Worm (Caenorhabditis elegans) whole organism, L1 larva: Measurements from ENCODE around the gene C28A5.1.

Source experiments
- C16A3.4 ChIP-seq: fragments of 150-350 bp; optimal IDR thresholded peaks from 2 replicates; lab custom pipeline; 2014; ENCODE audit warnings: missing biosample characterization, missing genetic modification characterization
- F16B12.6 ChIP-seq: fragments of 150-350 bp; optimal IDR thresholded peaks from 2 replicates; lab custom pipeline; 2014; ENCODE audit warnings: missing biosample characterization, missing genetic modification characterization
- ama-1 ChIP-seq: fragments of 150-350 bp; optimal IDR thresholded peaks from 2 replicates; lab custom pipeline; 2014
- blmp-1 ChIP-seq: fragments of 150-350 bp; optimal IDR thresholded peaks from 2 replicates; lab custom pipeline; 2014; ENCODE audit warnings: missing biosample characterization, missing genetic modification characterization
- ceh-90 ChIP-seq: sonication (generic microtip); optimal IDR thresholded peaks from 2 replicates; lab custom pipeline; 2016; ENCODE audit warnings: missing genetic modification characterization, missing compliant biosample characterization
- dpl-1 ChIP-seq, 3 experiments: fragments of 150-350 bp in 2 of 3; sonication (generic microtip) in 1 of 3; optimal IDR thresholded peaks; 2 replicates each; lab custom pipeline; 2014 to 2017; ENCODE audit warnings: missing biosample characterization in 3 of 3, missing genetic modification characterization in 3 of 3, missing genetic modification reagents in 3 of 3
- dsc-1 ChIP-seq: sonication (generic microtip); optimal IDR thresholded peaks from 2 replicates; lab custom pipeline; 2016; ENCODE audit warnings: mild to moderate bottlenecking, missing genetic modification characterization, missing compliant biosample characterization
- efl-3 ChIP-seq: fragments of 200-800 bp; sonication (Bioruptor generic); optimal IDR thresholded peaks from 2 replicates; lab custom pipeline; 2018; ENCODE audit warnings: mild to moderate bottlenecking, missing genetic modification characterization, missing compliant biosample characterization
- egl-27 ChIP-seq, 2 experiments: fragments of 150-350 bp in 1 of 2; sonication (generic microtip); optimal IDR thresholded peaks; 3 replicates each; lab custom pipeline; 2017 to 2018; ENCODE audit warnings: missing biosample characterization in 2 of 2, missing genetic modification characterization in 2 of 2, missing genetic modification reagents in 2 of 2
- elt-2 ChIP-seq: sonication (generic microtip); optimal IDR thresholded peaks from 2 replicates; lab custom pipeline; 2016; ENCODE audit warnings: missing genetic modification characterization, mild to moderate bottlenecking, inconsistent platforms, missing compliant biosample characterization, missing genetic modification reagents
- elt-3 ChIP-seq, 6 experiments: fragments of 150-350 bp in 1 of 6; sonication (generic microtip); optimal IDR thresholded peaks; 2 replicates each; lab custom pipeline; 2017 to 2018; ENCODE audit warnings: missing biosample characterization in 6 of 6, missing genetic modification characterization in 6 of 6, inconsistent platforms in 1 of 6
- ets-5 ChIP-seq: fragments of 200-800 bp; sonication (Bioruptor generic); IDR thresholded peaks from 2 replicates; pipeline ENCODE4 v1.3.6; 2022; ENCODE audit warnings: missing genetic modification characterization, missing compliant biosample characterization
- fkh-10 ChIP-seq: sonication (generic microtip); optimal IDR thresholded peaks from 2 replicates; lab custom pipeline; 2017; ENCODE audit warnings: missing biosample characterization, missing genetic modification reagents, missing genetic modification characterization
- fos-1 ChIP-seq: fragments of 150-350 bp; optimal IDR thresholded peaks from 2 replicates; lab custom pipeline; 2014; ENCODE audit warnings: missing biosample characterization, missing genetic modification characterization
- grh-1 ChIP-seq: fragments of 200-800 bp; sonication (Bioruptor generic); IDR thresholded peaks from 2 replicates; pipeline ENCODE4 v1.3.6; 2022; ENCODE audit warnings: missing genetic modification reagents, missing genetic modification characterization, missing compliant biosample characterization
- hlh-4 ChIP-seq: sonication (generic microtip); optimal IDR thresholded peaks from 2 replicates; lab custom pipeline; 2016; ENCODE audit warnings: mild to moderate bottlenecking, missing genetic modification characterization, missing compliant biosample characterization
- lin-14 ChIP-seq: fragments of 200-800 bp; sonication (Bioruptor generic); optimal IDR thresholded peaks from 2 replicates; lab custom pipeline; 2018; ENCODE audit warnings: mild to moderate bottlenecking, missing genetic modification characterization, moderate library complexity, missing compliant biosample characterization
- lin-35 ChIP-seq, 2 experiments: fragments of 150-350 bp; optimal IDR thresholded peaks; 2 replicates each; lab custom pipeline; 2014; ENCODE audit warnings: missing biosample characterization in 2 of 2, missing genetic modification characterization in 2 of 2, missing genetic modification reagents in 2 of 2
- lin-39 ChIP-seq: fragments of 150-350 bp; optimal IDR thresholded peaks from 2 replicates; lab custom pipeline; 2014; ENCODE audit warnings: missing biosample characterization, missing genetic modification reagents, missing genetic modification characterization
- mab-9 ChIP-seq: fragments of 200-800 bp; sonication (Bioruptor generic); IDR thresholded peaks from 2 replicates; pipeline ENCODE4 v1.3.6; 2022; ENCODE audit warnings: missing genetic modification reagents, missing genetic modification characterization, missing compliant biosample characterization
- mdl-1 ChIP-seq, 2 experiments: fragments of 150-350 bp; optimal IDR thresholded peaks; 2 replicates each; lab custom pipeline; 2014 to 2017; ENCODE audit warnings: missing biosample characterization in 2 of 2, missing genetic modification characterization in 2 of 2, inconsistent platforms in 1 of 2
- mep-1 ChIP-seq: fragments of 150-350 bp; optimal IDR thresholded peaks from 2 replicates; lab custom pipeline; 2014; ENCODE audit warnings: missing biosample characterization, missing genetic modification characterization
- nhr-11 ChIP-seq: fragments of 150-350 bp; optimal IDR thresholded peaks from 2 replicates; lab custom pipeline; 2014; ENCODE audit warnings: missing biosample characterization, missing genetic modification characterization
- nhr-12 ChIP-seq: sonication (generic microtip); optimal IDR thresholded peaks from 2 replicates; lab custom pipeline; 2017; ENCODE audit warnings: missing biosample characterization, missing genetic modification characterization
- nhr-19 ChIP-seq: fragments of 200-800 bp; sonication (Bioruptor generic); conservative IDR thresholded peaks from 2 replicates; pipeline ENCODE4 v1.3.6; 2022; ENCODE audit warnings: missing genetic modification characterization, missing compliant biosample characterization
- nhr-28 ChIP-seq: fragments of 150-350 bp; optimal IDR thresholded peaks from 2 replicates; lab custom pipeline; 2014; ENCODE audit warnings: missing biosample characterization, missing genetic modification characterization
- nhr-47 ChIP-seq: sonication (generic microtip); optimal IDR thresholded peaks from 2 replicates; lab custom pipeline; 2016; ENCODE audit warnings: mild to moderate bottlenecking, missing genetic modification characterization, moderate library complexity, missing compliant biosample characterization
- nhr-71 ChIP-seq: sonication (generic microtip); optimal IDR thresholded peaks from 2 replicates; lab custom pipeline; 2016; ENCODE audit warnings: mild to moderate bottlenecking, missing genetic modification characterization, moderate library complexity, missing compliant biosample characterization
- nhr-85 ChIP-seq: sonication (generic microtip); peaks from one replicate; lab custom pipeline; 2016; ENCODE audit warnings: missing genetic modification characterization, inconsistent platforms, missing compliant biosample characterization
- nhr-90 ChIP-seq: sonication (generic microtip); optimal IDR thresholded peaks from 2 replicates; lab custom pipeline; 2016; ENCODE audit warnings: mild to moderate bottlenecking, missing genetic modification characterization, missing compliant biosample characterization; ENCODE audit not compliant: poor library complexity
- pax-3 ChIP-seq: fragments of 200-800 bp; sonication (Bioruptor generic); optimal IDR thresholded peaks from 2 replicates; lab custom pipeline; 2018; ENCODE audit warnings: mild to moderate bottlenecking, missing genetic modification characterization, moderate library complexity, missing compliant biosample characterization
- rnt-1 ChIP-seq: sonication (generic microtip); optimal IDR thresholded peaks from 2 replicates; lab custom pipeline; 2016; ENCODE audit warnings: mild to moderate bottlenecking, missing genetic modification characterization, moderate library complexity, missing compliant biosample characterization
- skn-1 ChIP-seq: fragments of 150-350 bp; optimal IDR thresholded peaks from 2 replicates; lab custom pipeline; 2014; ENCODE audit warnings: missing biosample characterization, missing genetic modification characterization
- sox-4 ChIP-seq: sonication (generic microtip); optimal IDR thresholded peaks from 2 replicates; lab custom pipeline; 2016; ENCODE audit warnings: missing genetic modification characterization, missing compliant biosample characterization
- sup-37 ChIP-seq: fragments of 200-800 bp; sonication (Bioruptor generic); optimal IDR thresholded peaks from 2 replicates; lab custom pipeline; 2018; ENCODE audit warnings: mild to moderate bottlenecking, missing genetic modification characterization, missing compliant biosample characterization
- unc-62 ChIP-seq: fragments of 150-350 bp; optimal IDR thresholded peaks from 2 replicates; lab custom pipeline; 2014; ENCODE audit warnings: missing biosample characterization, missing genetic modification reagents, missing genetic modification characterization
- unc-86 ChIP-seq: sonication (generic microtip); optimal IDR thresholded peaks from 2 replicates; lab custom pipeline; 2016; ENCODE audit warnings: missing genetic modification characterization, missing compliant biosample characterization
- vab-15 ChIP-seq: sonication (generic microtip); optimal IDR thresholded peaks from 2 replicates; lab custom pipeline; 2017; ENCODE audit warnings: missing genotype, mild to moderate bottlenecking, missing genetic modification characterization, missing compliant biosample characterization
- xbp-1 ChIP-seq: sonication (generic microtip); optimal IDR thresholded peaks from 2 replicates; lab custom pipeline; 2016; ENCODE audit warnings: missing genetic modification characterization, missing compliant biosample characterization
- zag-1 ChIP-seq: fragments of 150-350 bp; optimal IDR thresholded peaks from 2 replicates; lab custom pipeline; 2014; ENCODE audit warnings: missing biosample characterization, missing genetic modification characterization
- ztf-4 ChIP-seq: fragments of 150-350 bp; optimal IDR thresholded peaks from 2 replicates; lab custom pipeline; 2014; ENCODE audit warnings: missing biosample characterization, missing genetic modification characterization

C28A5.1 gene

ce11 chrIII:4412108-4413009, 21.8 kb downstream of the C28A5.1 start (continued):
- TF ChIP-seq lin-14 (GFP tag; lab: Kevin White, UChicago): peak; percentile 88
- peak; percentile 1 for TF ChIP-seq ztf-4 (tag; lab: Kevin White, UChicago)
- TF ChIP-seq nhr-19: peak; percentile 48
- peak; percentile 10 for TF ChIP-seq skn-1 (tag; lab: Kevin White, UChicago)
- peak in 1 of 2 experiments; percentile 36 for TF ChIP-seq egl-27 (tag; optimal IDR thresholded peaks at IDR 0.05; lab: Kevin White, UChicago)
- peak; percentile 48 for TF ChIP-seq rnt-1 (tag; lab: Kevin White, UChicago)
- TF ChIP-seq elt-2 (tag; lab: Kevin White, UChicago): peak; percentile 20
- TF ChIP-seq unc-86 (tag; lab: Kevin White, UChicago): no peak
- no peak for TF ChIP-seq grh-1 (GFP tag; lab: Robert Waterston, UW)
- TF ChIP-seq F16B12.6: peak; percentile 19
- TF ChIP-seq ceh-90: no peak
- peak; percentile 27 for TF ChIP-seq C16A3.4 (tag; lab: Kevin White, UChicago)
- TF ChIP-seq sox-4 (tag; lab: Kevin White, UChicago): no peak
- TF ChIP-seq xbp-1 (tag; lab: Kevin White, UChicago): peak; percentile 29
- peak; percentile 6 to 41 for TF ChIP-seq lin-35 (GFP tag; optimal IDR thresholded peaks at IDR 0.05; lab: Kevin White, UChicago)
- peak; percentile 60 for TF ChIP-seq nhr-47 (tag; lab: Kevin White, UChicago)
- no peak for TF ChIP-seq zag-1
- TF ChIP-seq, all 84 proteins: peak for 29

ce11 chrIII:4408251-4408650, 25.9 kb downstream of the C28A5.1 start, which contains the start of gene gpch-1:
TSS of gene gpch-1 (plus strand) at chrIII:4408551.
- TF ChIP-seq ama-1 (lab: Kevin White, UChicago) (no peak), nhr-47 (tag; lab: Kevin White, UChicago) (no peak), fkh-10 (GFP tag; lab: Kevin White, UChicago) (no peak), ets-5 (no peak), nhr-90 (no peak), ceh-90 (no peak), lin-35 (GFP tag; optimal IDR thresholded peaks at IDR 0.05; lab: Kevin White, UChicago) (no peak), elt-3 (tag; optimal IDR thresholded peaks at IDR 0.05; lab: Kevin White, UChicago) (no peak), nhr-12 (tag; lab: Kevin White, UChicago) (no peak), efl-3 (GFP tag; lab: Kevin White, UChicago) (no peak), mab-9 (no peak)

ce11 chrIII:4407144-4407543, 27.0 kb downstream of the C28A5.1 start, which contains the start of gene prdx-3:
TSS of gene prdx-3 (plus strand) at chrIII:4407444.
- TF ChIP-seq ets-5: no peak
- TF ChIP-seq efl-3 (GFP tag; lab: Kevin White, UChicago): no peak
- no peak for TF ChIP-seq zag-1
- TF ChIP-seq, all 84 proteins: peak for 0

- TF ChIP-seq hlh-4 (tag; lab: Kevin White, UChicago) (no peak), nhr-90 (no peak), nhr-11 (tag; lab: Kevin White, UChicago) (no peak), mdl-1 (tag; optimal IDR thresholded peaks at IDR 0.05; lab: Kevin White, UChicago) (no peak), nhr-71 (tag; lab: Kevin White, UChicago) (no peak), elt-3 (tag; optimal IDR thresholded peaks at IDR 0.05; lab: Kevin White, UChicago) (no peak), skn-1 (tag; lab: Kevin White, UChicago) (no peak), fkh-10 (GFP tag; lab: Kevin White, UChicago) (no peak), dsc-1 (tag; lab: Kevin White, UChicago) (no peak)
Measured at ce11 chrIII:4405986-4406385, 28.2 kb downstream of the C28A5.1 start, which contains the start of gene rnp-4. TSS of gene rnp-4 (plus strand) at chrIII:4406286.

DNA sequence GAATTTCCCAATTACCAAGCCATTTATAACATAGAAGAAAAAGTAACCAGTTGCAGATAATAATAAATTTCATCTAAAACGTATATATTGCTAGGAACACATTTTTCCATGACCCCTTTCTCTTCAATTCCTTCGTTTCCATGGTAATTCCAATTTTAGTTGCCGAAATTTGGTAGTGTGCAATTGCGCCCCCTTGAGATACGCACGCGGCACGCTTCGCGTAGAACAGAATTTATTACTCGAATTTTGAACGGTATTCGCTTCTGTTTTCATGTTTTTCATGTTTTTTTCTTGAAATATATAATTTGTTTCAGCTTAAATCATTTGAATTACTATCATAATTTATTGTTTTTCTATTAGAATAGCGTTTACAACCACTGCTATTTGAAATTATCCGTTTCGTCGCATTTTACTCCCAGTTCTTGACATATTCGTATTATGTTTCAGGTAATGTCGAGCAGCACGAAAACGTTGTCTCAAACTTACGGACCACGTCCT, 29.8 kb downstream of the C28A5.1 start, which contains the start of the genes R07E5.17 and snfc-5:
TSS of gene R07E5.17 (minus strand) at position 98 of the 498 bp plus-strand sequence.
TSS of gene snfc-5 (plus strand) at position 448 of the 498 bp plus-strand sequence.
- TF ChIP-seq vab-15 (no peak), ceh-90 (no peak), mep-1 (peak; percentile 59), dpl-1 (GFP tag; optimal IDR thresholded peaks at IDR 0.05; lab: Kevin White, UChicago) (peak; percentile 34 to 71 (median 52)), pax-3 (no peak), nhr-28 (no peak), blmp-1 (peak; percentile 52), sup-37 (no peak), ets-5 (no peak), nhr-90 (no peak), hlh-4 (tag; lab: Kevin White, UChicago) (no peak), unc-62 (no peak), fos-1 (tag; lab: Kevin White, UChicago) (peak; percentile 2), nhr-85 (tag; lab: Kevin White, UChicago) (no peak), ztf-4 (tag; lab: Kevin White, UChicago) (no peak), lin-39 (tag; lab: Kevin White, UChicago) (no peak), rnt-1 (tag; lab: Kevin White, UChicago) (no peak), egl-27 (tag; optimal IDR thresholded peaks at IDR 0.05; lab: Kevin White, UChicago) (no peak)
